Worm (Caenorhabditis elegans) whole organism, young adult: Measurements from ENCODE around the gene drr-1.
A peak's percentile ranks its signal among the peaks of the same experiment; 100 is the strongest.

ENCODE experiments used
- B0019.2 ChIP-seq: fragments of 200-800 bp; sonication (Bioruptor generic); conservative IDR thresholded peaks from 2 replicates; pipeline ENCODE4 v1.3.6; 2022; ENCODE audit warnings: missing genetic modification reagents, missing genetic modification characterization, missing compliant biosample characterization
- B0035.1 ChIP-seq: sonication (generic microtip); optimal IDR thresholded peaks from 2 replicates; lab custom pipeline; 2016; ENCODE audit warnings: missing genetic modification characterization, mild to moderate bottlenecking, missing compliant biosample characterization, missing genotype, missing genetic modification reagents
- D2030.7 ChIP-seq: fragments of 200-800 bp; sonication (Bioruptor generic); IDR thresholded peaks from 2 replicates; pipeline ENCODE4 v1.3.6; 2022; ENCODE audit warnings: missing genetic modification reagents, missing genetic modification characterization, missing compliant biosample characterization
- F23B12.7 ChIP-seq: sonication (generic microtip); optimal IDR thresholded peaks from 2 replicates; lab custom pipeline; 2017; ENCODE audit warnings: missing genetic modification characterization, mild to moderate bottlenecking, missing compliant biosample characterization, antibody characterized with exemption, moderate library complexity; ENCODE audit not compliant: insufficient read depth
- F39B2.1 ChIP-seq: fragments of 200-800 bp; sonication (Bioruptor generic); IDR thresholded peaks from 2 replicates; pipeline ENCODE4 v1.3.6; 2022; ENCODE audit warnings: missing genetic modification reagents, missing genetic modification characterization, missing compliant biosample characterization
- F49E8.2 ChIP-seq: sonication (generic microtip); optimal IDR thresholded peaks from 3 replicates; lab custom pipeline; 2017; ENCODE audit warnings: missing genetic modification characterization, mild to moderate bottlenecking, missing compliant biosample characterization, antibody characterized with exemption, moderate library complexity; ENCODE audit not compliant: insufficient read depth
- F55B11.4 ChIP-seq: sonication (generic microtip); optimal IDR thresholded peaks from 2 replicates; lab custom pipeline; 2016; ENCODE audit warnings: missing compliant biosample characterization, missing genetic modification characterization, borderline replicate concordance; ENCODE audit not compliant: insufficient read depth
- K11D2.4 ChIP-seq: fragments of 200-800 bp; sonication (Bioruptor generic); IDR thresholded peaks from 2 replicates; pipeline ENCODE4 v1.3.6; 2022; ENCODE audit warnings: missing genetic modification reagents, missing genetic modification characterization, missing compliant biosample characterization
- T07F8.4 ChIP-seq: sonication (generic microtip); optimal IDR thresholded peaks from 2 replicates; lab custom pipeline; 2016; ENCODE audit warnings: mild to moderate bottlenecking, missing genetic modification characterization, moderate library complexity, missing compliant biosample characterization
- T26A5.8 ChIP-seq: sonication (generic microtip); optimal IDR thresholded peaks from 2 replicates; lab custom pipeline; 2016; ENCODE audit warnings: missing genetic modification characterization, missing compliant biosample characterization
- Y95B8A.8 ChIP-seq: fragments of 200-800 bp; sonication (Bioruptor generic); IDR thresholded peaks from 2 replicates; pipeline ENCODE4 v1.3.6; 2022; ENCODE audit warnings: missing genetic modification reagents, missing genetic modification characterization, missing compliant biosample characterization
- attf-3 ChIP-seq: fragments of 200-800 bp; sonication (Bioruptor generic); conservative IDR thresholded peaks from 2 replicates; pipeline ENCODE4 v1.3.6; 2022; ENCODE audit warnings: missing genetic modification reagents, missing genetic modification characterization, missing compliant biosample characterization
- attf-5 ChIP-seq: fragments of 200-800 bp; sonication (Bioruptor generic); optimal IDR thresholded peaks from 2 replicates; lab custom pipeline; 2018; ENCODE audit warnings: mild to moderate bottlenecking, missing genetic modification characterization, missing compliant biosample characterization
- bed-2 ChIP-seq: fragments of 200-800 bp; sonication (Bioruptor generic); IDR thresholded peaks from 2 replicates; pipeline ENCODE4 v1.3.6; 2022; ENCODE audit warnings: missing genetic modification reagents, missing genetic modification characterization, missing compliant biosample characterization
- cebp-1 ChIP-seq, 2 experiments: fragments of 200-800 bp in 1 of 2; sonication (Bioruptor generic) in 1 of 2; sonication (generic microtip) in 1 of 2; IDR thresholded peaks in 1 of 2; optimal IDR thresholded peaks in 1 of 2; 2 replicates each; pipeline versions ENCODE4 v1.3.6 to Lab custom; 2017 to 2022; ENCODE audit warnings: missing compliant biosample characterization in 2 of 2, missing genetic modification characterization in 2 of 2, mild to moderate bottlenecking in 1 of 2, missing genetic modification reagents in 1 of 2, moderate library complexity in 1 of 2
- cebp-2 ChIP-seq: fragments of 200-800 bp; sonication (Bioruptor generic); IDR thresholded peaks from 2 replicates; pipeline ENCODE4 v1.3.6; 2022; ENCODE audit warnings: missing genetic modification characterization, missing compliant biosample characterization
- ceh-100 ChIP-seq: fragments of 200-800 bp; sonication (Bioruptor generic); IDR thresholded peaks from 2 replicates; pipeline ENCODE4 v1.3.6; 2022; ENCODE audit warnings: missing genetic modification reagents, missing genetic modification characterization, missing compliant biosample characterization
- ceh-40 ChIP-seq: fragments of 200-800 bp; sonication (Bioruptor generic); IDR thresholded peaks from 2 replicates; pipeline ENCODE4 v1.3.6; 2022; ENCODE audit warnings: missing genetic modification characterization, missing compliant biosample characterization
- ceh-91 ChIP-seq: fragments of 200-800 bp; sonication (Bioruptor generic); IDR thresholded peaks from 2 replicates; pipeline ENCODE4 v1.3.6; 2022; ENCODE audit warnings: missing genetic modification reagents, missing genetic modification characterization, missing compliant biosample characterization
- chd-7 ChIP-seq: sonication (generic microtip); optimal IDR thresholded peaks from 2 replicates; lab custom pipeline; 2016; ENCODE audit warnings: mild to moderate bottlenecking, missing genetic modification characterization, moderate library complexity, missing compliant biosample characterization
- die-1 ChIP-seq: sonication (generic microtip); optimal IDR thresholded peaks from 2 replicates; lab custom pipeline; 2016; ENCODE audit warnings: missing genotype, mild to moderate bottlenecking, missing genetic modification characterization, missing compliant biosample characterization
- egrh-3 ChIP-seq: fragments of 200-800 bp; sonication (Bioruptor generic); IDR thresholded peaks from 2 replicates; pipeline ENCODE4 v1.3.6; 2022; ENCODE audit warnings: missing genetic modification reagents, missing genetic modification characterization, missing compliant biosample characterization
- fkh-3 ChIP-seq: sonication (generic microtip); optimal IDR thresholded peaks from 2 replicates; lab custom pipeline; 2016; ENCODE audit warnings: mild to moderate bottlenecking, missing genetic modification characterization, missing compliant biosample characterization
- him-1 ChIP-seq: sonication (generic microtip); optimal IDR thresholded peaks from 2 replicates; lab custom pipeline; 2016; ENCODE audit warnings: missing genotype, missing genetic modification reagents, missing genetic modification characterization, missing compliant biosample characterization
- hsf-1 ChIP-seq: fragments of 200-800 bp; sonication (Bioruptor generic); IDR thresholded peaks from 2 replicates; pipeline ENCODE4 v1.3.6; 2022; ENCODE audit warnings: missing genetic modification reagents, missing genetic modification characterization, missing compliant biosample characterization
- lin-54 ChIP-seq: fragments of 200-800 bp; sonication (Bioruptor generic); optimal IDR thresholded peaks from 2 replicates; lab custom pipeline; 2018; ENCODE audit warnings: mild to moderate bottlenecking, missing genetic modification characterization, missing compliant biosample characterization
- lsy-27 ChIP-seq: sonication (generic microtip); optimal IDR thresholded peaks from 2 replicates; lab custom pipeline; 2017; ENCODE audit warnings: missing genetic modification characterization, mild to moderate bottlenecking, missing compliant biosample characterization, antibody characterized with exemption, missing genotype, borderline replicate concordance; ENCODE audit not compliant: insufficient read depth
- madf-10 ChIP-seq: sonication (generic microtip); optimal IDR thresholded peaks from 2 replicates; lab custom pipeline; 2016; ENCODE audit warnings: mild to moderate bottlenecking, missing genetic modification characterization, missing compliant biosample characterization
- madf-3 ChIP-seq: fragments of 200-800 bp; sonication (Bioruptor generic); IDR thresholded peaks from 2 replicates; pipeline ENCODE4 v1.3.6; 2022; ENCODE audit warnings: missing genetic modification reagents, missing genetic modification characterization, missing compliant biosample characterization
- madf-6 ChIP-seq: fragments of 200-800 bp; sonication (Bioruptor generic); IDR thresholded peaks from 2 replicates; pipeline ENCODE4 v1.3.6; 2022; ENCODE audit warnings: missing genetic modification reagents, missing genetic modification characterization, missing compliant biosample characterization
- mel-28 ChIP-seq: sonication (generic microtip); optimal IDR thresholded peaks from 2 replicates; lab custom pipeline; 2016; ENCODE audit warnings: borderline replicate concordance, mild to moderate bottlenecking, missing genetic modification characterization, missing compliant biosample characterization
- nfya-2 ChIP-seq: fragments of 200-800 bp; sonication (Bioruptor generic); IDR thresholded peaks from 2 replicates; pipeline ENCODE4 v1.3.6; 2022; ENCODE audit warnings: missing genetic modification reagents, missing genetic modification characterization, missing compliant biosample characterization
- nfyb-1 ChIP-seq: fragments of 200-800 bp; sonication (Bioruptor generic); IDR thresholded peaks from 2 replicates; pipeline ENCODE4 v1.3.6; 2022; ENCODE audit warnings: missing genetic modification reagents, missing genetic modification characterization, missing compliant biosample characterization
- nhr-120 ChIP-seq: fragments of 200-800 bp; sonication (Bioruptor generic); IDR thresholded peaks from 2 replicates; pipeline ENCODE4 v1.3.6; 2022; ENCODE audit warnings: missing genetic modification characterization, missing compliant biosample characterization
- nhr-90 ChIP-seq: sonication (generic microtip); optimal IDR thresholded peaks from 2 replicates; lab custom pipeline; 2016; ENCODE audit warnings: missing genotype, mild to moderate bottlenecking, missing genetic modification characterization, missing compliant biosample characterization
- rcor-1 ChIP-seq: fragments of 200-800 bp; sonication (Bioruptor generic); IDR thresholded peaks from 2 replicates; pipeline ENCODE4 v1.3.6; 2022; ENCODE audit warnings: missing genetic modification reagents, missing genetic modification characterization, missing compliant biosample characterization
- rec-8 ChIP-seq, 2 experiments: sonication (generic microtip); optimal IDR thresholded peaks; 2 replicates each; lab custom pipeline; 2016; ENCODE audit warnings: mild to moderate bottlenecking in 2 of 2, missing genetic modification characterization in 2 of 2, missing genetic modification reagents in 2 of 2, missing genotype in 2 of 2, missing biosample characterization in 1 of 2, missing compliant biosample characterization in 1 of 2, moderate library complexity in 1 of 2
- sea-2 ChIP-seq: fragments of 200-800 bp; sonication (Bioruptor generic); IDR thresholded peaks from 2 replicates; pipeline ENCODE4 v1.3.6; 2022; ENCODE audit warnings: missing genetic modification characterization, missing compliant biosample characterization
- snpc-3.4 ChIP-seq: sonication (generic microtip); optimal IDR thresholded peaks from 2 replicates; lab custom pipeline; 2017; ENCODE audit warnings: missing genetic modification characterization, mild to moderate bottlenecking, missing compliant biosample characterization, antibody characterized with exemption, moderate library complexity, missing genotype, missing genetic modification reagents
- somi-1 ChIP-seq: fragments of 200-800 bp; sonication (Bioruptor generic); optimal IDR thresholded peaks from 2 replicates; lab custom pipeline; 2018; ENCODE audit warnings: mild to moderate bottlenecking, missing genetic modification characterization, missing compliant biosample characterization
- sptf-2 ChIP-seq: fragments of 200-800 bp; sonication (Bioruptor generic); optimal IDR thresholded peaks from 2 replicates; lab custom pipeline; 2018; ENCODE audit warnings: mild to moderate bottlenecking, missing genetic modification characterization, missing compliant biosample characterization
- tbp1 ChIP-seq: fragments of 200-800 bp; sonication (Bioruptor generic); optimal IDR thresholded peaks from 2 replicates; lab custom pipeline; 2018; ENCODE audit warnings: mild to moderate bottlenecking, missing genetic modification characterization, missing compliant biosample characterization
- tbx-9 ChIP-seq: sonication (generic microtip); optimal IDR thresholded peaks from 2 replicates; lab custom pipeline; 2016; ENCODE audit warnings: borderline replicate concordance, missing genetic modification characterization, inconsistent platforms, missing compliant biosample characterization
- unc-62 ChIP-seq: fragments of 150-350 bp; optimal IDR thresholded peaks from 2 replicates; lab custom pipeline; 2014; ENCODE audit warnings: missing biosample characterization, missing genetic modification reagents, missing genetic modification characterization
- xnd-1 ChIP-seq: sonication (generic microtip); optimal IDR thresholded peaks from 2 replicates; lab custom pipeline; 2016; ENCODE audit warnings: missing genotype, missing genetic modification reagents, missing genetic modification characterization, missing compliant biosample characterization
- ztf-18 ChIP-seq: sonication (generic microtip); optimal IDR thresholded peaks from 2 replicates; lab custom pipeline; 2016; ENCODE audit warnings: missing genotype, mild to moderate bottlenecking, missing genetic modification characterization, missing compliant biosample characterization

drr-1 gene

DNA sequence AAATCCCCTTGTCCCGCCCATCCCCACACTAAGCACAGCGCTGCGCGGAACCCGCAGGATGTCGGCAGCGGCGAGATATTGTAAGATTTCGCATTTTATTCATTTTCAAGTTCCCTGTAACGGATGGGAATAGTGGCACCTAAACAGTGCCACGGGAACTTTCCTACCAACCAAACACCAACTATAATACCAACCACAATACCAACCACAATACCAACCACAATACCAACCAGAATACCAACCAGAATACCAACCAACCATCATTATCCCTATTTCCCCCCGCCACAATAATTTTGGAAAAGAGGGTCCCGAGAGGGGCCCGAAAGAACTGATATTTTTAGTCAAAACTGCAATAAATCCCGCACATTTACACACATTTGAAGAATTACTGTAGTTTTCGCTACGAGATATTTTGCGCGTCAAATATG lies 26.3 kb upstream of the drr-1 start (continued):
- peak; percentile 99 for TF ChIP-seq him-1
- peak; percentile 56 for TF ChIP-seq lin-54 (GFP tag; lab: Kevin White, UChicago)
- TF ChIP-seq ceh-100 = peak; percentile 54
- TF ChIP-seq nhr-90 (tag; lab: Kevin White, UChicago) = no peak
- no peak for TF ChIP-seq ztf-18 (tag; lab: Kevin White, UChicago)
- TF ChIP-seq sea-2 (GFP tag; lab: Robert Waterston, UW) = no peak
- no peak; the same call in none of the 2 replicates for TF ChIP-seq egrh-3 (GFP tag; lab: Robert Waterston, UW)
- 0 out of 2 replicates have a peak, but pooled peaks have one; percentile 50 for TF ChIP-seq B0019.2
- TF ChIP-seq nhr-120 = no peak
- TF ChIP-seq cebp-2 (GFP tag; lab: Robert Waterston, UW) = 0 out of 2 replicates have a peak, but pooled peaks have one; percentile 8
- TF ChIP-seq F39B2.1 (GFP tag; lab: Robert Waterston, UW) = no peak
- no peak for TF ChIP-seq F55B11.4 (tag; lab: Kevin White, UChicago)
- TF ChIP-seq attf-5 (GFP tag; lab: Kevin White, UChicago) = no peak
- no peak for TF ChIP-seq bed-2 (GFP tag; lab: Robert Waterston, UW)
- no peak for TF ChIP-seq T07F8.4
- TF ChIP-seq fkh-3 (tag; lab: Kevin White, UChicago) = no peak
- no peak for TF ChIP-seq K11D2.4 (GFP tag; lab: Robert Waterston, UW)
- no peak for TF ChIP-seq somi-1
- no peak for TF ChIP-seq tbx-9 (tag; lab: Kevin White, UChicago)
- TF ChIP-seq die-1 (tag; lab: Kevin White, UChicago) = peak; percentile 18
- TF ChIP-seq nfyb-1 (GFP tag; lab: Robert Waterston, UW) = no peak; the same call in 1 of the 2 replicates
- peak; percentile 97 for TF ChIP-seq snpc-3.4 (tag; lab: Kevin White, UChicago)
- TF ChIP-seq nfya-2 = peak; percentile 88; the same call in 1 of the 2 replicates
- no peak for TF ChIP-seq sptf-2 (GFP tag; lab: Kevin White, UChicago)
- no peak for TF ChIP-seq B0035.1 (tag; lab: Kevin White, UChicago)
- TF ChIP-seq F49E8.2 (tag; lab: Kevin White, UChicago) = peak; percentile 84
- TF ChIP-seq madf-10 (tag; lab: Kevin White, UChicago) = no peak
- TF ChIP-seq rcor-1 = peak; percentile 78
- no peak for TF ChIP-seq cebp-1 (GFP tag; IDR thresholded peaks at IDR 0.05; lab: Robert Waterston, UW)
- peak; percentile 22 for TF ChIP-seq cebp-1 (tag; optimal IDR thresholded peaks at IDR 0.05; lab: Kevin White, UChicago)
- TF ChIP-seq, all 124 proteins: peak for 45

DNA sequence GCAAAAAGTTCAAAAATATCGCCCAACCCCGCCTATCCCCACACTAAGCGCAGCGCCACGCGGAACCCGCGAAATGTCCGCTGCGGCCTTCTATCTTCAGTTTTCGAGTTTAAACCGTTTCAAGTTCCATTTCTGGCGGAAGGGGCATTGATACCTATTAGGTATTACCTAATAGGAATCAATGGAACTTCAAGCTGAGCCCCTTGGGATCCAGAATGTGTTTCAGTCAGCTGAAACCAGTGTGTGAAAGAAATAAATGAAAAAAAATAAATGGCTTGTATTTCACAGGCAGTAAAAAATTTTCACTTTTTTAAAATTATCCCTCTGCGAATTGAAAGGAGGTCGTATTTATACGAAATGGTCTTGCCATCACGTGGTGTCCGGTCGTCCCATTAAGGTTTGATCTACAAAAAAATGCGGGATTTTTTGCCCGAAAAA lies 25.5 kb upstream of the drr-1 start:
- peak; percentile 89 for TF ChIP-seq madf-6 (GFP tag; lab: Robert Waterston, UW)
- no peak for TF ChIP-seq unc-62 (GFP tag; lab: Kevin White, UChicago)
- no peak for TF ChIP-seq mel-28 (tag; lab: Kevin White, UChicago)
- TF ChIP-seq madf-3 (GFP tag; lab: Robert Waterston, UW) = 0 out of 2 replicates have a peak, but pooled peaks have one; percentile 29
- 0 out of 2 replicates have a peak, but pooled peaks have one; percentile 25 for TF ChIP-seq ceh-40 (GFP tag; lab: Robert Waterston, UW)
- peak; percentile 39; the same call in 1 of the 2 replicates for TF ChIP-seq hsf-1
- peak in 1 of 2 experiments; percentile 20 for TF ChIP-seq rec-8 (tag; optimal IDR thresholded peaks at IDR 0.05; lab: Kevin White, UChicago)
- TF ChIP-seq F23B12.7 (tag; lab: Kevin White, UChicago) = peak; percentile 43
- peak; percentile 98 for TF ChIP-seq snpc-3.4 (tag; lab: Kevin White, UChicago)
- peak; percentile 61 for TF ChIP-seq ceh-91 (GFP tag; lab: Robert Waterston, UW)
- TF ChIP-seq B0035.1 (tag; lab: Kevin White, UChicago) = no peak
- peak; percentile 99 for TF ChIP-seq D2030.7 (GFP tag; lab: Robert Waterston, UW)
- peak; percentile 78 for TF ChIP-seq tbp1 (GFP tag; lab: Kevin White, UChicago)
- TF ChIP-seq chd-7 = no peak
- TF ChIP-seq lsy-27 (tag; lab: Kevin White, UChicago) = peak; percentile 27
- TF ChIP-seq Y95B8A.8 = peak; percentile 86
- peak; percentile 43 for TF ChIP-seq T26A5.8 (tag; lab: Kevin White, UChicago)
- peak; percentile 73 for TF ChIP-seq xnd-1 (tag; lab: Kevin White, UChicago)
- TF ChIP-seq sptf-2 (GFP tag; lab: Kevin White, UChicago) = peak; percentile 85
- TF ChIP-seq attf-3 = peak; percentile 39; the same call in 1 of the 2 replicates
- TF ChIP-seq ztf-18 (tag; lab: Kevin White, UChicago) = peak; percentile 38
